Fruit fly (Drosophila melanogaster) S2 (cell line): Measurements from ENCODE around the gene ppk23.

Source experiments
- CG8478 ChIP-seq: fragments of >200 bp; optimal IDR thresholded peaks from 2 replicates; lab custom pipeline; 2018
- CTCF ChIP-seq, 2 experiments: fragments of >200 bp; optimal IDR thresholded peaks; 2 replicates each; lab custom pipeline; 2018

The ppk23 gene

dm6 chrX:17569128-17569527 lies at the start of gene ppk23:
ppk23 (minus strand) TSS chrX:17569228.
- TF ChIP-seq CG8478 (no peak), CTCF (optimal IDR thresholded peaks at IDR 0.05; lab: Kevin White, UChicago) (no peak)

DNA sequence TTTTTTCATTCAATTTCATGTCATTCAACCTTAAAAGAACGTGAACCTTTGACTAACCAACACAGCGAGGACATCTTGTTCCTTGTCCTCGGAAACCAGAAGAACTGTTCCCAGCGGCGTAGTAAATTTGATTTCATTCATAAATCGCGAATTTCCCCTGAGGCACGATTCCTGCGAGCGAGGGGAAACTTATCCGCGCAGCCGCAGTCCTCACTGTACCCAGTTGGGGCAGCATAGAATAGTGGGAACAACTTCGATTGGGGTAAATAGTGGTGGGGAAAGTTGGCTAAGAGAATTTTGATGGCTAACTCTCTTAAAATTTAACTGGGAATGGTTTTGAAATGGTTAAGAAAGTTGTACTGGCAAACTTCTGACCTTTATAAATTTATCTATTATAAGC lies 42.4 kb upstream of the ppk23 start:
- no peak for TF ChIP-seq CTCF (optimal IDR thresholded peaks at IDR 0.05; lab: Kevin White, UChicago)
- TF ChIP-seq CG8478 = no peak

DNA sequence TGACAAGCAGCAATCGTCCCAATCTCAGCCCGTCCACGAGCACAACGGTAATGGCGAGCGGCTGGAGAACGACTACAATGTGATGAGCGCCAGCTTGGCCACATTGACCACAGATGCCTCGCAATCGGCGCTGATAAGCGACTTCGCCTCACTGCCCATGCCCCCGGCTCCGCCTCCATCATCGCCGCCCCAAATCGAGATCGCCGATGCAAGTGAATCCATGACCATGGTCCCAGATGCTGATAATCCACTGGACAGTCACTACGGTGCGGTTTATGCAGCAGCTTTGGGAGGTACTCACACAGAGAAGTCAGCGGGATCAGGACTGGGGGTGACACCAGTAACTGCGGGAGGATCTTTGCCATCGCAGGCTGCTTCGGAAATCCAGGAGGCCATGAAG lies 33.4 kb upstream of the ppk23 start:
- TF ChIP-seq CG8478 = no peak
- TF ChIP-seq CTCF (optimal IDR thresholded peaks at IDR 0.05; lab: Kevin White, UChicago) = no peak

DNA sequence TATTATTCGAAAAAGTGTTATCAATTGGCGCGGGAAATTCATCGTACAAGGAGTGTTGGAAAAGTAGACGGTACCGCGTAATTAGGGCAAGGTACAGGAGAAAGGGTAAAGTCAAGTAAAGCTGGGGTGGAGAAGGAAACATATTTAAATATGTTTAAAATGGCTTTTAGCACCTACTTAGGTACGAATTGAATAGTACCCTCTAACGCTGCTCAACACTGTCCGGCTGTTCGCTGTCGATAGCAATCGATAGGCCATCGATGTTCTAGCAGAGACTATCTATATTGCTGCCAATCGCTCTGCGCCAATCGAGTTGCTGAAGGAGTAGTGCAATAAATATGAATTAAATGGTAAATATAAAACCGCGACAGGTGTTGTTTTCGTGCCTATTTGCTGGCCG lies 30.3 kb upstream of the ppk23 start, which contains the start of gene X11L:
Gene X11L (plus strand): TSS at position 279 of the 400 bp plus-strand sequence.
- TF ChIP-seq CG8478 = no peak
- no peak for TF ChIP-seq CTCF (optimal IDR thresholded peaks at IDR 0.05; lab: Kevin White, UChicago)

DNA sequence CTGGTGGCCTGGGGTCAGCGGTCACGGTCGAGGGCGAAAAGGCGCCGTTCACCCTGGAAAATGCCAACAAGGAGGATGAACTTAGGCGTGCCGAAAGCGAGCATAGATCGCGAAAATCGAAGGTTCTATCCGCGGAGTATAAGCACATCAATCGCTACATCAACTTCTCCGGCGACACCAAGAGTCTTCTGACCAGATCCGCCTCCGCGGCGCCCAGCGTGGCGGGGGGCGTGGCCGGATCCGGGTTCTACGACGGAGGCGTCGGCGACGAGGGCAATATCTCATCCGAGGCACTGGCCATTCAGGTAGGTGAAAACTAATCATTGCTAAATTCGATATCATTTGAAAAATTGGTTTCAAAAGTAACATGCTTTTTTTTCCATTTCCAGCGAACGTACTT lies 28.6 kb upstream of the ppk23 start:
- TF ChIP-seq CG8478 (no peak), CTCF (optimal IDR thresholded peaks at IDR 0.05; lab: Kevin White, UChicago) (no peak)

- TF ChIP-seq CG8478 (no peak), CTCF (optimal IDR thresholded peaks at IDR 0.05; lab: Kevin White, UChicago) (no peak)
These were observed 26.8 kb upstream of the ppk23 start for dm6 chrX:17595822-17596221.

DNA sequence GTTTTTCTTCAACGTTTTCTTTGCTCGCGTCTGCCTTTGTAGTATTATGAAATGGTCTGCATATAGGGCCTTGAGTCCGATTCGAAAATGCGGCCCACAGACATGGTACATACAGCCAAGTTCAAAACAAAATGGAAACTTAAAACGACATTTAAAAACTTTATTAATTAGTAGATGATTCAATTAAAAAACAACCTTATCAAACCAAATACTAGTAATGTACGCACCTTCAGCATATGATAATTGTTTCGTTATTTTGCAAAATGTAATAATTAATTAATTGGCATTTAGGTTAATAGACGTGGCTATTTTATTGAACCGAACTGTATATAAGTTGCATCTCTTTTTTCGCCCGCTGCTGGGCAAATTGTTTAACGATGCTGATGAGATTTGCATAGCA lies 25.7 kb upstream of the ppk23 start:
- TF ChIP-seq CG8478 (no peak), CTCF (optimal IDR thresholded peaks at IDR 0.05; lab: Kevin White, UChicago) (no peak)

DNA sequence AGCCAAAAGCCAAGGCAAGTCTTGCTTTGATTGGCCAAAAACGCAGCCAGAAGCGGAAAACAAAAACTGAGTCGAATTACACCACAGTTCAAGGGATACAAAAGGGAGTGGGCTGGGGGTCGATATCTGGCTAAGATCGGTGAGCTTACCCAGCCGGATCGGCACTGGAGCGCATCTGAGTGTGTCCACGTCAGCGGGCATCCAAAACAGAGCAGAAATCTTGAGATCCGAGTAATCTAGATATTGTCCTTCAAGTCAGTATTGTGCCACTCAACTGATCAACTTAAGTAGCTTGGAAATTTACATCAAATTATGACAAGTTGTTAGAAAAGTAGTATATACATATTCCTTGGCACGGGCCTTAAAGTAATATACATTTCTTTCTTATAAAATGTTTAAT lies 19.5 kb upstream of the ppk23 start, which contains the start of gene CG12992:
Gene CG12992 (plus strand): TSS at position 301 of the 400 bp plus-strand sequence.
- TF ChIP-seq CTCF (optimal IDR thresholded peaks at IDR 0.05; lab: Kevin White, UChicago) (no peak), CG8478 (no peak)

DNA sequence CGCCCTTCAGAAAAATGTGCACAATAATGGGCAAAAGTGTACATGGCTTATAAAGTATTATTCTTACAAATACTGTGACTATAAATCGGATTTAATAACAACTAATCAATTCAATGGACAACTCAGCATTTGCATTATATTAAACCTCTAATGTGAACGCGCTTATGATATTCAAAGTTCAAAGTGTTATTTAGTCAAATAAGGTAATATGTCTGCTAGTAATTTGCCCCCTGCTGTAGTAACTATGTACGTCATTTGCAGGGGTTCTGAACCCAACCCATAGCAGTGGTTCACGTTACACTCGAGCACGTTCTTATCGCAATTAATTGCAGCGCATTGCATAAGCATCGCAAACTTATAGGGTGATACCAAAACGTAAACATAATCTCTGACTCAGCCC lies 19.1 kb upstream of the ppk23 start:
- TF ChIP-seq CTCF (optimal IDR thresholded peaks at IDR 0.05; lab: Kevin White, UChicago) (no peak), CG8478 (no peak)

DNA sequence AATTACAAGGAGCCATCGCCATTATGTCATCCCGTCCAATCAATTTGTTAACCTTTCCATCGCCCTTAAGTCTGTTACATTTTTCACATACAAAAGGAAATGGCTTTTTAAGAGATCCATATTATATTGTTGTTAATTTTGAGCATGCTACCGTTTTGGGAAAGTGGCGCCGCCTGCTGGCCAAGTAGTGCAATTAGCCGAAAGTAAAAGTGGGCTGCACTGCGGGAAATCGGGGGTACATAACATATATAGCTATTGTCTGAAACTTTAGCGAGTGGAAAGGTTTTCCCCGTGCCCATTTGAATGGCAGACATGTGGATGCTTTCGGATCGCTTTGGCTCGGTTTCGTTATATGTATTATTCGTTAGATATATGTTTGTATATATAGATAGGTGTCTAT lies 16.9 kb upstream of the ppk23 start:
- TF ChIP-seq CTCF (optimal IDR thresholded peaks at IDR 0.05; lab: Kevin White, UChicago) (peak; percentile 58 to 72), CG8478 (no peak)

- no peak for TF ChIP-seq CTCF (optimal IDR thresholded peaks at IDR 0.05; lab: Kevin White, UChicago)
- no peak for TF ChIP-seq CG8478
These were observed 14.7 kb upstream of the ppk23 start for dm6 chrX:17583706-17584105.

- TF ChIP-seq CG8478 (no peak), CTCF (optimal IDR thresholded peaks at IDR 0.05; lab: Kevin White, UChicago) (no peak)
These were observed 13.6 kb upstream of the ppk23 start for dm6 chrX:17582650-17583049.

DNA sequence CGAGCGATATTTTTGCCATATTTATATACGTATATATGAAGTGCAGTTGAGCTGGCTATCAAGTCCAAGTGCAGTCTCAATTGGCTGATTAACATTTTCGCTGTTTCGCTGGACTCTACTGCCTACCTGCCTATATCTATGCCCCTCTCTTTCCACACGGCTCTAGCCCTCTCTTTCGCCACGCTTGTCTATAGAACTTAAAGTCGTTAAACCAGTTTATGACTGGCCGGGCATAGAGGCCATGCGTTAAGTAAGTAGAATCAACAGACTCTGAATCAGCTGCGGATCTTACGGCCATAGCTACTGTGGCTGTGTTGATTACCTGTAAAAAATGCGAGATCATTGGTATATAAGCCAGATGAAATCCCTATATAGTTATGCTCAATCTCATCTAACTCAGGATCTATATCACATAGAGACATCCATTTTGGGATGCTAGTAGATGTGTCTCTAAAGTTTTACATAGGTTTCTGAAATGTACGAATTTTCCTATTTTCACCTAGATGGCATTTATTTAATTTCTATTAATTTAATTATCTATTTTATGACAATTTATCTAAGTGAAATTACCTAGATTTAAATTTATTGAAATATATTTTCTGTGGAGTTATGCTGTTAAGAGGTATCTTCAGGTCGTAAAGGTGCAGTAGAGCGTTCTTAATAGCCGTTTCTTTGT lies 12.7 kb upstream of the ppk23 start:
- TF ChIP-seq CTCF (optimal IDR thresholded peaks at IDR 0.05; lab: Kevin White, UChicago) = no peak
- no peak for TF ChIP-seq CG8478

- no peak for TF ChIP-seq CG8478
- no peak for TF ChIP-seq CTCF (optimal IDR thresholded peaks at IDR 0.05; lab: Kevin White, UChicago)
These were observed 11.9 kb upstream of the ppk23 start for dm6 chrX:17580954-17581353.

- TF ChIP-seq CG8478 (no peak), CTCF (optimal IDR thresholded peaks at IDR 0.05; lab: Kevin White, UChicago) (no peak)
These were observed 10.9 kb upstream of the ppk23 start, which contains the start of gene CG12991 for dm6 chrX:17579782-17580451. CG12991 (plus strand) TSS chrX:17579861.
